Worm (Caenorhabditis elegans) whole organism, late embryonic: ENCODE data around the gene chil-9.

Experiments used
- ahr-1 ChIP-seq: sonication (generic microtip); optimal IDR thresholded peaks from 2 replicates; lab custom pipeline; 2016; ENCODE audit warnings: missing genetic modification characterization, missing compliant biosample characterization
- ets-4 ChIP-seq: sonication (generic microtip); optimal IDR thresholded peaks from 2 replicates; lab custom pipeline; 2016; ENCODE audit warnings: missing genetic modification characterization, missing compliant biosample characterization
- lin-11 ChIP-seq: fragments of 200-800 bp; sonication (Bioruptor generic); optimal IDR thresholded peaks from 2 replicates; lab custom pipeline; 2018; ENCODE audit warnings: mild to moderate bottlenecking, missing genetic modification characterization, missing compliant biosample characterization

DNA sequence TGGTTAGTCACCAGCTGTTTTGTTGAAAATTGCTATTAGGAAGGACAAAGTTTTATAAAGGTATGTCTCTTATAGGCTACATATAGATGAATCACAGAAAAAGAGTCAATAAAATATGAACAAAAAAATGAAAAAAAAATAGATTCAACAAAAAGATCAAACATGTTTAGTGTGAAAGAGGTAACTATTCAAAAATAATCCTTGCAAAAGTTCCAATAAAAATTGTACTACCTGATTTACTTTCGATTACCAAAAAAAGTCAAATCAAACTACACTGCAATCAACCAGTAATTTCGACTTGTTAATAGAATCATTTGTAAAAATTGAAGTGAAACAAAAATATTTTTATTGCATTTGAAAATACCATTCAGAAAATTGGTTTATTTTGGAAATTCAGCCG is 5.8 kb upstream of the chil-9 start, which contains the start of gene ZK938.10:
- no peak for TF ChIP-seq ets-4 (tag; lab: Kevin White, UChicago)
- TF ChIP-seq lin-11: no peak
- no peak for TF ChIP-seq ahr-1 (tag; lab: Kevin White, UChicago)
